Worm (Caenorhabditis elegans) whole organism, mixed stage, embryonic: ENCODE data around the gene F53E10.6.

Source experiments
- blmp-1 ChIP-seq: fragments of 150-350 bp; optimal IDR thresholded peaks from 2 replicates; lab custom pipeline; 2014; ENCODE audit warnings: missing biosample characterization, missing genetic modification characterization
- mep-1 ChIP-seq: fragments of 150-350 bp; optimal IDR thresholded peaks from 2 replicates; lab custom pipeline; 2017; ENCODE audit warnings: missing biosample characterization, missing genetic modification reagents, missing genetic modification characterization, inconsistent platforms
- nhr-237 ChIP-seq: fragments of 150-350 bp; optimal IDR thresholded peaks from 2 replicates; lab custom pipeline; 2014; ENCODE audit warnings: missing biosample characterization, missing genetic modification characterization
- nhr-76 ChIP-seq: sonication (generic microtip); optimal IDR thresholded peaks from 2 replicates; lab custom pipeline; 2017; ENCODE audit warnings: missing biosample characterization, missing genetic modification characterization
- pha-4 ChIP-seq: fragments of 150-350 bp; optimal IDR thresholded peaks from 2 replicates; lab custom pipeline; 2018; ENCODE audit warnings: missing biosample characterization, missing genetic modification reagents, missing genetic modification characterization
- snpc-4 ChIP-seq: fragments of 150-350 bp; optimal IDR thresholded peaks from 2 replicates; lab custom pipeline; 2014; ENCODE audit warnings: missing biosample characterization, missing genetic modification characterization
- unc-62 ChIP-seq: fragments of 150-350 bp; optimal IDR thresholded peaks from 2 replicates; lab custom pipeline; 2014; ENCODE audit warnings: missing biosample characterization, missing genetic modification reagents, missing genetic modification characterization
- ztf-11 ChIP-seq: fragments of 150-350 bp; optimal IDR thresholded peaks from 2 replicates; lab custom pipeline; 2014; ENCODE audit warnings: missing biosample characterization, missing genetic modification characterization

DNA sequence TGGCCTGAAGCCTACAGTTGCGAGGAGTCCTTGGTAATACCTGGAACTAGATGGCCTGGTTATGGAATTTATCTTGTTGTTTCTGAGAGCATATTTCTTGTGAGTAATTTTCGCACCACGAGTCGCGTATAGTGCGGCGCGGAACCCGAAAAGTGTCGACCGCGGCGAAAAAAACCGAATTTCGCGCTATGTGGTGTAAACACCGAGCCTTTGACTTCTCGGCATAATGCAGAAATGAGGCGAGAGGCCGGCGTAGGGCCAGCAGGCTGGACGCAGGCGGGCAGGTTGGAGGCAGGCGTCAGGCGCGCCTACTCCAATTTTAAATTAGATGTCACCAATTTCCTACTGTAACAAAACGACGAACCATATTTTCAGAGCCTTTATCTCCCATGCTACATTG lies 27.1 kb downstream of the F53E10.6 start:
- TF ChIP-seq unc-62 (no peak), nhr-76 (tag; lab: Kevin White, UChicago) (no peak), nhr-237 (tag; lab: Kevin White, UChicago) (no peak), pha-4 (tag; lab: Kevin White, UChicago) (no peak), blmp-1 (no peak), mep-1 (no peak), snpc-4 (no peak), ztf-11 (no peak)
